Worm (Caenorhabditis elegans) whole organism, mixed stage, embryonic: Measurements from ENCODE around the gene C34D10.5.
A peak's percentile ranks its signal among the peaks of the same experiment; 100 is the strongest.

Experiments used
- M03D4.4 ChIP-seq: sonication (generic microtip); optimal IDR thresholded peaks from 2 replicates; lab custom pipeline; 2017; ENCODE audit warnings: mild to moderate bottlenecking, missing genetic modification characterization, missing compliant biosample characterization
- bed-3 ChIP-seq: fragments of 200-800 bp; sonication (Bioruptor generic); optimal IDR thresholded peaks from 3 replicates; lab custom pipeline; 2018; ENCODE audit warnings: mild to moderate bottlenecking, missing genetic modification characterization, moderate library complexity, missing compliant biosample characterization
- blmp-1 ChIP-seq: fragments of 150-350 bp; optimal IDR thresholded peaks from 2 replicates; lab custom pipeline; 2014; ENCODE audit warnings: missing biosample characterization, missing genetic modification characterization
- ceh-39 ChIP-seq: fragments of 150-350 bp; optimal IDR thresholded peaks from 2 replicates; lab custom pipeline; 2014; ENCODE audit warnings: missing biosample characterization, missing genetic modification characterization
- ceh-43 ChIP-seq: fragments of 200-800 bp; sonication (Bioruptor generic); optimal IDR thresholded peaks from 2 replicates; lab custom pipeline; 2018; ENCODE audit warnings: mild to moderate bottlenecking, missing genetic modification characterization, moderate library complexity, missing compliant biosample characterization
- ceh-83 ChIP-seq: fragments of 200-800 bp; sonication (Bioruptor generic); optimal IDR thresholded peaks from 2 replicates; lab custom pipeline; 2018; ENCODE audit warnings: mild to moderate bottlenecking, missing genetic modification characterization, missing compliant biosample characterization
- ces-1 ChIP-seq: fragments of 150-350 bp; optimal IDR thresholded peaks from 2 replicates; lab custom pipeline; 2014; ENCODE audit warnings: missing biosample characterization, missing genetic modification reagents, missing genetic modification characterization
- cnd-1 ChIP-seq: fragments of 200-800 bp; sonication (Bioruptor generic); optimal IDR thresholded peaks from 2 replicates; lab custom pipeline; 2018; ENCODE audit warnings: mild to moderate bottlenecking, missing genetic modification characterization, missing compliant biosample characterization
- drap-1 ChIP-seq: fragments of 200-800 bp; sonication (Bioruptor generic); optimal IDR thresholded peaks from 3 replicates; lab custom pipeline; 2018; ENCODE audit warnings: mild to moderate bottlenecking, missing genetic modification characterization, missing compliant biosample characterization
- elt-1 ChIP-seq: sonication (generic microtip); optimal IDR thresholded peaks from 2 replicates; lab custom pipeline; 2017; ENCODE audit warnings: missing genetic modification characterization, mild to moderate bottlenecking, missing compliant biosample characterization, antibody characterized with exemption, moderate library complexity, borderline replicate concordance; ENCODE audit not compliant: insufficient read depth
- elt-3 ChIP-seq: fragments of 150-350 bp; optimal IDR thresholded peaks from 2 replicates; lab custom pipeline; 2014; ENCODE audit warnings: missing biosample characterization, missing genetic modification characterization
- flh-1 ChIP-seq: fragments of 200-800 bp; sonication (Bioruptor generic); optimal IDR thresholded peaks from 2 replicates; lab custom pipeline; 2018; ENCODE audit warnings: mild to moderate bottlenecking, missing genetic modification characterization, moderate library complexity, missing compliant biosample characterization
- ham-2 ChIP-seq: fragments of 200-800 bp; sonication (Bioruptor generic); optimal IDR thresholded peaks from 2 replicates; lab custom pipeline; 2018; ENCODE audit warnings: mild to moderate bottlenecking, missing genetic modification characterization, missing compliant biosample characterization
- hlh-1 ChIP-seq: fragments of 150-350 bp; optimal IDR thresholded peaks from 2 replicates; lab custom pipeline; 2014; ENCODE audit warnings: missing biosample characterization, missing genetic modification reagents, missing genetic modification characterization
- lin-13 ChIP-seq: fragments of 150-350 bp; optimal IDR thresholded peaks from 2 replicates; lab custom pipeline; 2014; ENCODE audit warnings: missing biosample characterization, missing genetic modification characterization
- lin-32 ChIP-seq: fragments of 200-800 bp; sonication (Bioruptor generic); optimal IDR thresholded peaks from 2 replicates; lab custom pipeline; 2018; ENCODE audit warnings: mild to moderate bottlenecking, missing genetic modification characterization, missing compliant biosample characterization
- lsy-2 ChIP-seq: fragments of 150-350 bp; optimal IDR thresholded peaks from 2 replicates; lab custom pipeline; 2014; ENCODE audit warnings: missing biosample characterization, missing genetic modification characterization
- mab-5 ChIP-seq: fragments of 150-350 bp; optimal IDR thresholded peaks from 2 replicates; lab custom pipeline; 2014; ENCODE audit warnings: missing biosample characterization, missing genetic modification characterization
- mep-1 ChIP-seq: fragments of 150-350 bp; optimal IDR thresholded peaks from 2 replicates; lab custom pipeline; 2017; ENCODE audit warnings: missing biosample characterization, missing genetic modification reagents, missing genetic modification characterization, inconsistent platforms
- mls-2 ChIP-seq: sonication (generic microtip); optimal IDR thresholded peaks from 2 replicates; lab custom pipeline; 2016; ENCODE audit warnings: mild to moderate bottlenecking, missing genetic modification characterization, moderate library complexity, missing compliant biosample characterization
- nhr-12 ChIP-seq: fragments of 150-350 bp; optimal IDR thresholded peaks from 2 replicates; lab custom pipeline; 2014; ENCODE audit warnings: missing biosample characterization, missing genetic modification characterization
- nhr-2 ChIP-seq: fragments of 150-350 bp; optimal IDR thresholded peaks from 2 replicates; lab custom pipeline; 2014; ENCODE audit warnings: missing biosample characterization, missing genetic modification characterization
- nhr-237 ChIP-seq: fragments of 150-350 bp; optimal IDR thresholded peaks from 2 replicates; lab custom pipeline; 2014; ENCODE audit warnings: missing biosample characterization, missing genetic modification characterization
- nhr-28 ChIP-seq: fragments of 150-350 bp; optimal IDR thresholded peaks from 2 replicates; lab custom pipeline; 2014; ENCODE audit warnings: missing biosample characterization, missing genetic modification characterization
- nhr-76 ChIP-seq: sonication (generic microtip); optimal IDR thresholded peaks from 2 replicates; lab custom pipeline; 2017; ENCODE audit warnings: missing biosample characterization, missing genetic modification characterization
- pha-4 ChIP-seq: fragments of 150-350 bp; optimal IDR thresholded peaks from 2 replicates; lab custom pipeline; 2018; ENCODE audit warnings: missing biosample characterization, missing genetic modification reagents, missing genetic modification characterization
- sptf-1 ChIP-seq: sonication (generic microtip); optimal IDR thresholded peaks from 2 replicates; lab custom pipeline; 2017; ENCODE audit warnings: mild to moderate bottlenecking, missing genetic modification characterization, moderate library complexity, missing compliant biosample characterization
- tbx-8 ChIP-seq: fragments of 200-800 bp; sonication (Bioruptor generic); optimal IDR thresholded peaks from 2 replicates; lab custom pipeline; 2018; ENCODE audit warnings: mild to moderate bottlenecking, missing genetic modification characterization, moderate library complexity, missing compliant biosample characterization
- unc-120 ChIP-seq: sonication (generic microtip); optimal IDR thresholded peaks from 2 replicates; lab custom pipeline; 2017; ENCODE audit warnings: missing genetic modification characterization, missing compliant biosample characterization; ENCODE audit not compliant: poor library complexity, severe bottlenecking
- unc-62 ChIP-seq: fragments of 150-350 bp; optimal IDR thresholded peaks from 2 replicates; lab custom pipeline; 2014; ENCODE audit warnings: missing biosample characterization, missing genetic modification reagents, missing genetic modification characterization
- zip-8 ChIP-seq: fragments of 150-350 bp; optimal IDR thresholded peaks from 2 replicates; lab custom pipeline; 2014; ENCODE audit warnings: missing biosample characterization, missing genetic modification characterization

The C34D10.5 gene

ce11 chrX:8004845-8005244 is 13.0 kb upstream of the C34D10.5 start:
- no peak for TF ChIP-seq mab-5 (tag; lab: Kevin White, UChicago)

ce11 chrX:8005967-8006366 is 11.9 kb upstream of the C34D10.5 start:
- TF ChIP-seq elt-1 (tag; lab: Kevin White, UChicago) (no peak), ces-1 (GFP tag; lab: Kevin White, UChicago) (peak; percentile 70), tbx-8 (GFP tag; lab: Kevin White, UChicago) (no peak), sptf-1 (tag; lab: Kevin White, UChicago) (peak; percentile 10)

ce11 chrX:8010652-8011051 is 7.2 kb upstream of the C34D10.5 start:
- TF ChIP-seq elt-1 (tag; lab: Kevin White, UChicago) = no peak
- TF ChIP-seq bed-3 = no peak
- no peak for TF ChIP-seq nhr-76 (tag; lab: Kevin White, UChicago)
- no peak for TF ChIP-seq zip-8
- no peak for TF ChIP-seq pha-4 (tag; lab: Kevin White, UChicago)
- TF ChIP-seq ces-1 (GFP tag; lab: Kevin White, UChicago) = no peak
- no peak for TF ChIP-seq blmp-1 (tag; lab: Kevin White, UChicago)
- TF ChIP-seq flh-1 (GFP tag; lab: Kevin White, UChicago) = no peak
- no peak for TF ChIP-seq lin-13 (tag; lab: Kevin White, UChicago)

ce11 chrX:8014407-8015003 is 3.3 kb upstream of the C34D10.5 start, which contains the start of gene unk-1:
TSS of gene unk-1 (plus strand) at chrX:8014983.
- TF ChIP-seq nhr-76 (tag; lab: Kevin White, UChicago) = no peak
- TF ChIP-seq hlh-1 (tag; lab: Kevin White, UChicago) = no peak
- TF ChIP-seq elt-3 = no peak
- no peak for TF ChIP-seq lin-13 (tag; lab: Kevin White, UChicago)
- TF ChIP-seq unc-120 = no peak
- no peak for TF ChIP-seq M03D4.4
- TF ChIP-seq bed-3 = no peak
- no peak for TF ChIP-seq mep-1 (tag; lab: Kevin White, UChicago)
- no peak for TF ChIP-seq pha-4 (tag; lab: Kevin White, UChicago)
- no peak for TF ChIP-seq cnd-1 (tag; lab: Kevin White, UChicago)
- TF ChIP-seq blmp-1 (tag; lab: Kevin White, UChicago) = no peak
- no peak for TF ChIP-seq zip-8
- no peak for TF ChIP-seq nhr-237 (tag; lab: Kevin White, UChicago)
- no peak for TF ChIP-seq ceh-39 (tag; lab: Kevin White, UChicago)
- no peak for TF ChIP-seq drap-1 (GFP tag; lab: Kevin White, UChicago)
- TF ChIP-seq nhr-2 = no peak
- TF ChIP-seq, all 35 proteins: peak for 0

DNA sequence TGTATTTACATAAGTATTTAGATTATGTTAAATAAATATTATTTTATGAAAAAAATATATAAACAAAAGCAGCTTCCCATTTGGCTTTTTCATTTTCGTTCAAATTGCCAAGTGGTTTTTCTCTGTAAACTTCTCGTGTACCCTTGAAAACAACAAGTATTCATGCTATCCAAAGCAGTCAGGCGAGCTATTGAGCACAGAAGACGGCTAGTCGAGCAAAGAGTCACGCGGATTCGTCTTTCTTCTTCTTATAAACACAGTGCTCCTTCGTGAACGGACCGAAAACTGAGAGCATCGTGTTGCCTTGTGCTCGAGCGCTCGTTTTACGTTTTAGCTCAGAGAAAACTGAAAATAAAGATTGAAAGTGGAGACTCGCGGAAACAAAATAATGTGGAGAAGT is 1.9 kb upstream of the C34D10.5 start:
- no peak for TF ChIP-seq mep-1 (tag; lab: Kevin White, UChicago)
- no peak for TF ChIP-seq nhr-12 (tag; lab: Kevin White, UChicago)

DNA sequence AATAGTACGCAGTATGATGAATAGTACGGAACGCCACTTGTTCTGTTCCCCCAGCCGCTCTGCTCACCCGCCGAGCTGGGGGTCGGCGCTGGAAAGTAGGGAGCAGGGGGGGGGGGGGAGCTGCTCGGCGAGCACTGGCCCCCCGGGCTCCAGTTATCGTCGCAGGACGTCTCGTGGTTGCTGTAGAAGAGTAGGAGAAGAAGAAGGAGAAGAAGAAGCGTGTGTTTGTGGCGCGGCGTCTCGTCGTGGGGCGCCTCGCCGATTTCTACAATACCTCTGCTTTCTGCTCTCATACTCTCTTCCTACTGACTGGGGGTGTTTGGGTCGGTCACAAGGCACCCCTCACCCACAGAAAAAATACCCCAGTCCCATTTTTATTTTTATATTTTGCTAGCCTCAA is 522 bp upstream of the C34D10.5 start:
- no peak for TF ChIP-seq nhr-2
- TF ChIP-seq sptf-1 (tag; lab: Kevin White, UChicago) = peak; percentile 40
- no peak for TF ChIP-seq elt-3
- TF ChIP-seq nhr-237 (tag; lab: Kevin White, UChicago) = no peak
- no peak for TF ChIP-seq nhr-28 (tag; lab: Kevin White, UChicago)
- no peak for TF ChIP-seq nhr-76 (tag; lab: Kevin White, UChicago)
- no peak for TF ChIP-seq ceh-39 (tag; lab: Kevin White, UChicago)
- no peak for TF ChIP-seq ceh-83 (GFP tag; lab: Kevin White, UChicago)
- TF ChIP-seq mab-5 (tag; lab: Kevin White, UChicago) = no peak
- TF ChIP-seq mls-2 = peak; percentile 10
- no peak for TF ChIP-seq tbx-8 (GFP tag; lab: Kevin White, UChicago)
- no peak for TF ChIP-seq ceh-43

ce11 chrX:8018441-8018840 is 614 bp downstream of the C34D10.5 start:
- TF ChIP-seq ham-2 (GFP tag; lab: Kevin White, UChicago) = no peak
- no peak for TF ChIP-seq mls-2
- TF ChIP-seq nhr-2 = no peak
- no peak for TF ChIP-seq lin-32 (GFP tag; lab: Kevin White, UChicago)
- no peak for TF ChIP-seq ceh-43
- no peak for TF ChIP-seq M03D4.4
- TF ChIP-seq ces-1 (GFP tag; lab: Kevin White, UChicago) = no peak
- TF ChIP-seq unc-62 (GFP tag; lab: Kevin White, UChicago) = no peak
- TF ChIP-seq lsy-2 = no peak
- TF ChIP-seq elt-1 (tag; lab: Kevin White, UChicago) = no peak
- TF ChIP-seq tbx-8 (GFP tag; lab: Kevin White, UChicago) = no peak
- TF ChIP-seq hlh-1 (tag; lab: Kevin White, UChicago) = no peak
- no peak for TF ChIP-seq nhr-237 (tag; lab: Kevin White, UChicago)
